Fruit fly (Drosophila melanogaster) whole organism, larva: ENCODE measurements around the gene fray.

ENCODE experiments used
- noc ChIP-seq: fragments of 200-800 bp; sonication (Bioruptor generic); optimal IDR thresholded peaks from 3 replicates; lab custom pipeline; 2019; ENCODE audit warnings: missing biosample characterization, mild to moderate bottlenecking, missing genetic modification characterization, moderate library complexity

The fray gene

dm6 chr3R:18598391-18598790, 25.5 kb downstream of the fray start, which contains the start of gene Tssk:
TSS of gene Tssk (plus strand) at chr3R:18598691.
- TF ChIP-seq noc: no peak

dm6 chr3R:18616007-18616406, 43.1 kb downstream of the fray start:
- TF ChIP-seq noc: no peak

dm6 chr3R:18617411-18617810, 44.5 kb downstream of the fray start, which contains the start of gene CG7695:
TSS of gene CG7695 (minus strand) at chr3R:18617511.
- TF ChIP-seq noc: no peak

- no peak for TF ChIP-seq noc
Measured at dm6 chr3R:18619451-18619942, 46.6 kb downstream of the fray start.

- TF ChIP-seq noc: no peak
Measured at dm6 chr3R:18621230-18621629, 48.3 kb downstream of the fray start, which contains the start of gene CG14304. TSS of gene CG14304 (minus strand) at chr3R:18621327.

- TF ChIP-seq noc: no peak
Measured at dm6 chr3R:18624541-18624940, 51.6 kb downstream of the fray start.

dm6 chr3R:18628311-18628811, 55.5 kb downstream of the fray start:
- TF ChIP-seq noc: no peak

- TF ChIP-seq noc: no peak
Measured at dm6 chr3R:18633099-18633498, 60.2 kb downstream of the fray start.
